Worm (Caenorhabditis elegans) whole organism, young adult: ENCODE data around the gene henn-1.
A peak's percentile ranks its signal among the peaks of the same experiment; 100 is the strongest.

Source experiments
- B0035.1 ChIP-seq: sonication (generic microtip); optimal IDR thresholded peaks from 2 replicates; lab custom pipeline; 2016; ENCODE audit warnings: missing genetic modification characterization, mild to moderate bottlenecking, missing compliant biosample characterization, missing genotype, missing genetic modification reagents
- B0336.3 ChIP-seq: fragments of 200-800 bp; sonication (Bioruptor generic); IDR thresholded peaks from 2 replicates; pipeline ENCODE4 v1.3.6; 2022; ENCODE audit warnings: missing genetic modification characterization, missing compliant biosample characterization
- F10E7.11 ChIP-seq: sonication (generic microtip); optimal IDR thresholded peaks from 2 replicates; lab custom pipeline; 2017; ENCODE audit warnings: mild to moderate bottlenecking, missing genetic modification characterization, moderate library complexity, missing compliant biosample characterization
- F33H1.4 ChIP-seq: fragments of 200-800 bp; sonication (Bioruptor generic); IDR thresholded peaks from 2 replicates; pipeline ENCODE4 v1.3.6; 2022; ENCODE audit warnings: missing genetic modification reagents, missing genetic modification characterization, missing compliant biosample characterization
- K12H6.12 ChIP-seq: fragments of 200-800 bp; sonication (Bioruptor generic); optimal IDR thresholded peaks from 2 replicates; lab custom pipeline; 2018; ENCODE audit warnings: mild to moderate bottlenecking, missing genetic modification characterization, missing compliant biosample characterization
- Y53F4B.3 ChIP-seq: fragments of 200-800 bp; sonication (Bioruptor generic); IDR thresholded peaks from 2 replicates; pipeline ENCODE4 v1.3.6; 2022; ENCODE audit warnings: missing genetic modification reagents, missing genetic modification characterization, missing compliant biosample characterization
- Y53G8AR.9 ChIP-seq: fragments of 200-800 bp; sonication (Bioruptor generic); conservative IDR thresholded peaks from 2 replicates; pipeline ENCODE4 v1.3.6; 2022; ENCODE audit warnings: missing genetic modification reagents, missing genetic modification characterization, missing compliant biosample characterization
- Y56A3A.18 ChIP-seq: fragments of 200-800 bp; sonication (Bioruptor generic); IDR thresholded peaks from 2 replicates; pipeline ENCODE4 v1.3.6; 2022; ENCODE audit warnings: missing genetic modification reagents, missing genetic modification characterization, missing compliant biosample characterization
- akir-1 ChIP-seq: fragments of 200-800 bp; sonication (Bioruptor generic); optimal IDR thresholded peaks from 2 replicates; lab custom pipeline; 2018; ENCODE audit warnings: mild to moderate bottlenecking, missing genetic modification characterization, moderate library complexity, missing compliant biosample characterization
- attf-3 ChIP-seq: fragments of 200-800 bp; sonication (Bioruptor generic); conservative IDR thresholded peaks from 2 replicates; pipeline ENCODE4 v1.3.6; 2022; ENCODE audit warnings: missing genetic modification reagents, missing genetic modification characterization, missing compliant biosample characterization
- attf-6 ChIP-seq: fragments of 200-800 bp; sonication (Bioruptor generic); IDR thresholded peaks from 2 replicates; pipeline ENCODE4 v1.3.6; 2022; ENCODE audit warnings: missing genetic modification reagents, missing genetic modification characterization, missing compliant biosample characterization
- bed-1 ChIP-seq: fragments of 200-800 bp; sonication (Bioruptor generic); IDR thresholded peaks from 2 replicates; pipeline ENCODE4 v1.3.6; 2022; ENCODE audit warnings: missing genetic modification reagents, missing genetic modification characterization, missing compliant biosample characterization
- cebp-1 ChIP-seq, 2 experiments: fragments of 200-800 bp in 1 of 2; sonication (Bioruptor generic) in 1 of 2; sonication (generic microtip) in 1 of 2; IDR thresholded peaks in 1 of 2; optimal IDR thresholded peaks in 1 of 2; 2 replicates each; pipeline versions ENCODE4 v1.3.6 to Lab custom; 2017 to 2022; ENCODE audit warnings: missing compliant biosample characterization in 2 of 2, missing genetic modification characterization in 2 of 2, mild to moderate bottlenecking in 1 of 2, missing genetic modification reagents in 1 of 2, moderate library complexity in 1 of 2
- ceh-100 ChIP-seq: fragments of 200-800 bp; sonication (Bioruptor generic); IDR thresholded peaks from 2 replicates; pipeline ENCODE4 v1.3.6; 2022; ENCODE audit warnings: missing genetic modification reagents, missing genetic modification characterization, missing compliant biosample characterization
- ceh-58 ChIP-seq: fragments of 200-800 bp; sonication (Bioruptor generic); IDR thresholded peaks from 2 replicates; pipeline ENCODE4 v1.3.6; 2022; ENCODE audit warnings: missing genetic modification characterization, missing compliant biosample characterization
- dox-1 ChIP-seq: fragments of 200-800 bp; sonication (Bioruptor generic); IDR thresholded peaks from 2 replicates; pipeline ENCODE4 v1.3.6; 2022; ENCODE audit warnings: missing genetic modification reagents, missing genetic modification characterization, missing compliant biosample characterization
- egl-44 ChIP-seq: fragments of 200-800 bp; sonication (Bioruptor generic); IDR thresholded peaks from 2 replicates; pipeline ENCODE4 v1.3.6; 2022; ENCODE audit warnings: missing genetic modification reagents, missing genetic modification characterization, missing compliant biosample characterization
- hlh-26 ChIP-seq: fragments of 200-800 bp; sonication (Bioruptor generic); conservative IDR thresholded peaks from 2 replicates; pipeline ENCODE4 v1.3.6; 2022; ENCODE audit warnings: missing genetic modification reagents, missing genetic modification characterization, missing compliant biosample characterization
- hmg-1.2 ChIP-seq: fragments of 200-800 bp; sonication (Bioruptor generic); IDR thresholded peaks from 2 replicates; pipeline ENCODE4 v1.3.6; 2022; ENCODE audit warnings: missing genetic modification reagents, missing genetic modification characterization, missing compliant biosample characterization
- hsf-1 ChIP-seq: fragments of 200-800 bp; sonication (Bioruptor generic); IDR thresholded peaks from 2 replicates; pipeline ENCODE4 v1.3.6; 2022; ENCODE audit warnings: missing genetic modification reagents, missing genetic modification characterization, missing compliant biosample characterization
- lag-1 ChIP-seq: fragments of 200-800 bp; sonication (Bioruptor generic); IDR thresholded peaks from 2 replicates; pipeline ENCODE4 v1.3.6; 2022; ENCODE audit warnings: missing genetic modification reagents, missing genetic modification characterization, missing compliant biosample characterization
- let-526 ChIP-seq: fragments of 200-800 bp; sonication (Bioruptor generic); IDR thresholded peaks from 2 replicates; pipeline ENCODE4 v1.3.6; 2022; ENCODE audit warnings: missing genetic modification reagents, missing genetic modification characterization, missing compliant biosample characterization
- let-607 ChIP-seq, 2 experiments: fragments of 200-800 bp in 1 of 2; sonication (Bioruptor generic) in 1 of 2; sonication (generic microtip) in 1 of 2; optimal IDR thresholded peaks; 2 replicates each; lab custom pipeline; 2016 to 2018; ENCODE audit warnings: mild to moderate bottlenecking in 2 of 2, missing compliant biosample characterization in 2 of 2, missing genetic modification characterization in 2 of 2, moderate library complexity in 2 of 2, missing genotype in 1 of 2
- lsl-1 ChIP-seq: fragments of 200-800 bp; sonication (Bioruptor generic); optimal IDR thresholded peaks from 2 replicates; lab custom pipeline; 2018; ENCODE audit warnings: mild to moderate bottlenecking, missing genetic modification characterization, moderate library complexity, missing compliant biosample characterization
- mes-4 ChIP-seq: sonication (generic microtip); optimal IDR thresholded peaks from 2 replicates; lab custom pipeline; 2016; ENCODE audit warnings: missing genotype, missing genetic modification characterization, missing compliant biosample characterization
- nfya-1 ChIP-seq: sonication (generic microtip); optimal IDR thresholded peaks from 2 replicates; lab custom pipeline; 2017; ENCODE audit warnings: antibody characterized with exemption, missing compliant biosample characterization, missing genetic modification characterization, borderline replicate concordance; ENCODE audit not compliant: insufficient read depth
- nfya-2 ChIP-seq: fragments of 200-800 bp; sonication (Bioruptor generic); IDR thresholded peaks from 2 replicates; pipeline ENCODE4 v1.3.6; 2022; ENCODE audit warnings: missing genetic modification reagents, missing genetic modification characterization, missing compliant biosample characterization
- nhr-27 ChIP-seq: fragments of 200-800 bp; sonication (Bioruptor generic); optimal IDR thresholded peaks from 2 replicates; lab custom pipeline; 2018; ENCODE audit warnings: mild to moderate bottlenecking, missing genetic modification characterization, moderate library complexity, missing compliant biosample characterization
- nhr-80 ChIP-seq: sonication (generic microtip); optimal IDR thresholded peaks from 2 replicates; lab custom pipeline; 2016; ENCODE audit warnings: missing genetic modification characterization, missing compliant biosample characterization
- pbrm-1 ChIP-seq: fragments of 200-800 bp; sonication (Bioruptor generic); IDR thresholded peaks from 2 replicates; pipeline ENCODE4 v1.3.6; 2022; ENCODE audit warnings: missing genetic modification reagents, missing genetic modification characterization, missing compliant biosample characterization
- repo-1 ChIP-seq: sonication (generic microtip); optimal IDR thresholded peaks from 2 replicates; lab custom pipeline; 2017; ENCODE audit warnings: mild to moderate bottlenecking, missing genetic modification characterization, missing compliant biosample characterization
- rpc-1 ChIP-seq, 2 experiments: fragments of 150-350 bp in 1 of 2; sonication (generic microtip) in 1 of 2; optimal IDR thresholded peaks; 2 replicates each; lab custom pipeline; 2014 to 2018; ENCODE audit warnings: missing biosample characterization in 1 of 2, missing genetic modification characterization in 1 of 2, missing genetic modification reagents in 1 of 2, missing genotype in 1 of 2
- sdz-38 ChIP-seq: sonication (generic microtip); optimal IDR thresholded peaks from 2 replicates; lab custom pipeline; 2016; ENCODE audit warnings: missing genotype, missing genetic modification characterization, missing compliant biosample characterization
- snpc-1.3 ChIP-seq: sonication (generic microtip); optimal IDR thresholded peaks from 2 replicates; lab custom pipeline; 2017; ENCODE audit warnings: missing genetic modification characterization, mild to moderate bottlenecking, missing compliant biosample characterization, antibody characterized with exemption, moderate library complexity, missing genotype, missing genetic modification reagents; ENCODE audit not compliant: insufficient read depth
- somi-1 ChIP-seq: fragments of 200-800 bp; sonication (Bioruptor generic); optimal IDR thresholded peaks from 2 replicates; lab custom pipeline; 2018; ENCODE audit warnings: mild to moderate bottlenecking, missing genetic modification characterization, missing compliant biosample characterization
- sptf-2 ChIP-seq: fragments of 200-800 bp; sonication (Bioruptor generic); optimal IDR thresholded peaks from 2 replicates; lab custom pipeline; 2018; ENCODE audit warnings: mild to moderate bottlenecking, missing genetic modification characterization, missing compliant biosample characterization
- tbx-9 ChIP-seq: sonication (generic microtip); optimal IDR thresholded peaks from 2 replicates; lab custom pipeline; 2016; ENCODE audit warnings: borderline replicate concordance, missing genetic modification characterization, inconsistent platforms, missing compliant biosample characterization
- tlf-1 ChIP-seq: fragments of 200-800 bp; sonication (Bioruptor generic); optimal IDR thresholded peaks from 2 replicates; lab custom pipeline; 2018; ENCODE audit warnings: mild to moderate bottlenecking, missing genetic modification characterization, missing compliant biosample characterization
- unc-62 ChIP-seq: fragments of 150-350 bp; optimal IDR thresholded peaks from 2 replicates; lab custom pipeline; 2014; ENCODE audit warnings: missing biosample characterization, missing genetic modification reagents, missing genetic modification characterization
- zfh-2 ChIP-seq: fragments of 200-800 bp; sonication (Bioruptor generic); conservative IDR thresholded peaks from 2 replicates; pipeline ENCODE4 v1.3.6; 2022; ENCODE audit warnings: missing genetic modification reagents, missing genetic modification characterization, missing compliant biosample characterization
- ztf-18 ChIP-seq: sonication (generic microtip); optimal IDR thresholded peaks from 2 replicates; lab custom pipeline; 2016; ENCODE audit warnings: missing genotype, mild to moderate bottlenecking, missing genetic modification characterization, missing compliant biosample characterization
- ztf-26 ChIP-seq: sonication (generic microtip); optimal IDR thresholded peaks from 2 replicates; lab custom pipeline; 2017; ENCODE audit warnings: missing genetic modification characterization, missing compliant biosample characterization
- ztf-28 ChIP-seq: fragments of 200-800 bp; sonication (Bioruptor generic); IDR thresholded peaks from 2 replicates; pipeline ENCODE4 v1.3.6; 2022; ENCODE audit warnings: missing genetic modification reagents, missing genetic modification characterization, missing compliant biosample characterization

Gene henn-1

DNA sequence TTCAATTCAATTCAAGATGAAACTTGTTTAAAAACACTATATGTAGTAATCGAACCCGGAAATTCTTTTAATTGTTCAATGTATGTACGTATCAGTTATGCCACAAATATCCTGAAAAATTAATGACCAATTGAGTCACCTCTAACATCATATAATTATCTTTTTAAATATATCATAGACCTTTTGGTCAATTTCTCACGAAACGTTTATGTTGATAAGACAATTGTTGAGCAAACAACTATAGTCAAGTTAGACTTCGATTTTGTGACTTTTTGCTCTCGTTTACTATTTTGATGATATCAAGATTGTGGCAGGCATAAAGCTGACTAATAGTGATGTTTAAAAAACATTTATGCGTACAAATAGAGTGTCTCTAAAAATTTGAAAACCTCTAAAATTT lies 7.8 kb downstream of the henn-1 start:
- TF ChIP-seq nhr-80 (peak; percentile 28), zfh-2 (GFP tag; lab: Robert Waterston, UW) (no peak)
- TF ChIP-seq, all 124 proteins: peak for 1

DNA sequence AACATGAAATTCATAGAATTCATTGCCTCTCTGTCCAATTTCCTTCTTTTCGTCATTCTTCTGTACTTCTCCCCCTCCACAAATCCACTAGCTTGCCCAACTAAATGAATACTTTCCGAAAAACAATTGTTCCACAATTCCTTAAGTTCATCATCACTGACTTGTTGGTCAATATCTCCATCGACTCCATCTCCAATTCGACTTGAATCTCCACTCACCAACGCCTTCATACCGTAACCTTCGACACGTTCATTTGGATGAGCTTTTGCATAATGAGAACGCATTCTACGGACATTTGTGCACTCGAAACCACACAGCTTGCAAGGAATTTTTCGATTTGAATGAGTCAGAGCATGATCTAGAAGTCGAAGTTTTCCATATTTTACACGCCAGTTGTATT lies 8.5 kb downstream of the henn-1 start:
- TF ChIP-seq somi-1 (no peak), ztf-18 (tag; lab: Kevin White, UChicago) (no peak), ztf-26 (tag; lab: Kevin White, UChicago) (no peak), hsf-1 (GFP tag; lab: Robert Waterston, UW) (no peak), tlf-1 (GFP tag; lab: Kevin White, UChicago) (no peak), hlh-26 (GFP tag; lab: Robert Waterston, UW) (no peak), attf-6 (GFP tag; lab: Robert Waterston, UW) (no peak), rpc-1 (optimal IDR thresholded peaks at IDR 0.05; lab: Kevin White, UChicago) (no peak), rpc-1 (tag; optimal IDR thresholded peaks at IDR 0.05; lab: Kevin White, UChicago) (no peak), F33H1.4 (GFP tag; lab: Robert Waterston, UW) (no peak), let-607 (tag; optimal IDR thresholded peaks at IDR 0.05; lab: Kevin White, UChicago) (no peak), akir-1 (GFP tag; lab: Kevin White, UChicago) (no peak), sptf-2 (GFP tag; lab: Kevin White, UChicago) (no peak), bed-1 (GFP tag; lab: Robert Waterston, UW) (no peak), lsl-1 (no peak)

DNA sequence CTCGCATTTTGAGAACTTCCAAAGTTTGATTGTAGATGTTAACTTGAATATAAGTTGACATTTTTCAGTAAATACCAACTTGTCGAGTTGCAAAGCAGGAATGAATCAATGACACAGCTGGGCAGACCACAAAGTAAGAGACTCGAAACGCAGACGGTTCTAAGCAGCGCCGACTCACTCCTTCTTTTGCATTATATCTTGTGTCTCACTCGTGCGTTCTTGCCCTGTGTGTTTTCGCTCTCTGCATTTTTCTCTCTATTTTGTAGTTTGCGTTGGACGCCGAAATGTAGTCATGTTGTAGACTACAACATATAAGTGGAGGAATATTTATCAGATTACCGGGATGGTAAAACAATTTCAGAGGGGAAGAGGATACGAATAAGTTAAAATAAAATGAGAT lies 10.4 kb downstream of the henn-1 start, which contains the start of gene C02F5.12:
Gene C02F5.12, minus strand, starts transcription at position 221 of the 400 bp plus-strand sequence.
- no peak for TF ChIP-seq tbx-9 (tag; lab: Kevin White, UChicago)
- TF ChIP-seq B0035.1 (tag; lab: Kevin White, UChicago), result no peak
- peak; percentile 38 for TF ChIP-seq hmg-1.2 (GFP tag; lab: Robert Waterston, UW)
- no peak for TF ChIP-seq F33H1.4 (GFP tag; lab: Robert Waterston, UW)
- TF ChIP-seq mes-4, result no peak
- no peak for TF ChIP-seq Y56A3A.18 (GFP tag; lab: Robert Waterston, UW)
- TF ChIP-seq egl-44 (GFP tag; lab: Robert Waterston, UW), result no peak
- no peak for TF ChIP-seq Y53F4B.3 (GFP tag; lab: Robert Waterston, UW)
- no peak for TF ChIP-seq zfh-2 (GFP tag; lab: Robert Waterston, UW)
- TF ChIP-seq nfya-2, result 0 out of 2 replicates have a peak, but pooled peaks have one; percentile 69
- peak; percentile 69 for TF ChIP-seq Y53G8AR.9 (GFP tag; lab: Robert Waterston, UW)
- TF ChIP-seq unc-62 (GFP tag; lab: Kevin White, UChicago), result no peak
- TF ChIP-seq ztf-28 (GFP tag; lab: Robert Waterston, UW), result no peak
- TF ChIP-seq sdz-38, result no peak
- TF ChIP-seq ceh-58 (GFP tag; lab: Robert Waterston, UW), result 0 out of 2 replicates have a peak, but pooled peaks have one; percentile 51
- TF ChIP-seq let-526 (GFP tag; lab: Robert Waterston, UW), result no peak
- TF ChIP-seq cebp-1 (GFP tag; IDR thresholded peaks at IDR 0.05; lab: Robert Waterston, UW), result no peak
- TF ChIP-seq cebp-1 (tag; optimal IDR thresholded peaks at IDR 0.05; lab: Kevin White, UChicago), result peak; percentile 48
- no peak for TF ChIP-seq lsl-1
- TF ChIP-seq tlf-1 (GFP tag; lab: Kevin White, UChicago), result peak; percentile 35
- no peak for TF ChIP-seq ceh-100 (GFP tag; lab: Robert Waterston, UW)
- no peak for TF ChIP-seq K12H6.12 (tag; lab: Kevin White, UChicago)
- TF ChIP-seq nhr-80, result peak; percentile 46
- TF ChIP-seq attf-3 (GFP tag; lab: Robert Waterston, UW), result 0 out of 2 replicates have a peak, but pooled peaks have one; percentile 19
- TF ChIP-seq nfya-1 (tag; lab: Kevin White, UChicago), result no peak
- peak; percentile 26; the same call in 1 of the 2 replicates for TF ChIP-seq pbrm-1 (GFP tag; lab: Robert Waterston, UW)
- no peak for TF ChIP-seq nhr-27
- no peak for TF ChIP-seq F10E7.11 (tag; lab: Kevin White, UChicago)
- no peak for TF ChIP-seq sptf-2 (GFP tag; lab: Kevin White, UChicago)
- TF ChIP-seq dox-1 (GFP tag; lab: Robert Waterston, UW), result no peak
- no peak for TF ChIP-seq repo-1 (tag; lab: Kevin White, UChicago)
- TF ChIP-seq hsf-1 (GFP tag; lab: Robert Waterston, UW), result peak; percentile 40; the same call in 1 of the 2 replicates
- peak; percentile 42; the same call in 1 of the 2 replicates for TF ChIP-seq B0336.3 (GFP tag; lab: Robert Waterston, UW)
- TF ChIP-seq snpc-1.3 (tag; lab: Kevin White, UChicago), result no peak
- TF ChIP-seq lag-1 (GFP tag; lab: Robert Waterston, UW), result no peak
